Worm (Caenorhabditis elegans): ENCODE data around the gene ubc-18.
A peak's percentile ranks its signal among the peaks of the same experiment; 100 is the strongest.

ubc-18 gene

ce11 chrIII:7084908-7085307 lies 16.5 kb upstream of the ubc-18 start, which contains the start of gene tofu-7:
TSS of gene tofu-7 (minus strand) at chrIII:7085018.
- TF ChIP-seq ceh-63 (GFP tag; optimal IDR thresholded peaks at IDR 0.05) (no peak), nhr-28 (tag; optimal IDR thresholded peaks at IDR 0.05) (no peak), dpl-1 (GFP tag; optimal IDR thresholded peaks at IDR 0.05) (peak in 1 of 3 experiments; percentile 44), efl-1 (optimal IDR thresholded peaks at IDR 0.05) (peak; percentile 10 to 91), efl-1 (GFP tag; optimal IDR thresholded peaks at IDR 0.05 in 1 of 2) (peak in 1 of 2 experiments; percentile 12)

DNA sequence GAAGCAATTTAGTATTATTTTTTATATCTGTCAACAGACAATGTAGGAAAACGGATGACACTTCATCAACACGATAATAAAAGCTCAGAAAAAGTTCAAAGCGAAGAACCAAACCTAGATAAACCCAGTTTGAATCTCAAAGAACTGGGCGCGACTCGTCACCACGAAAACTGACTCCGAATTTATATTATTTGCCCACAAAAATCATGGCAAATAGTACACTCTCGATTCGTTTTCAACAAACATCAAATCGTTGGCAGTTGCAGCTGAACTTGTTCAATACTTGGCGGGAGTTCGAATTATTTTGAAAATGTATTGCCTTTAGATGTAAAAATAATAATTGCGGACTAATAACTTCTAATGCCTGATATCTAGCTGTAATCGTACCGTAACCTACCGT lies 14.7 kb upstream of the ubc-18 start:
- TF ChIP-seq dpl-1 (GFP tag; optimal IDR thresholded peaks at IDR 0.05): peak in 1 of 3 experiments; percentile 19
- TF ChIP-seq efl-1 (optimal IDR thresholded peaks at IDR 0.05): peak in 1 of 2 experiments; percentile 42
- peak; percentile 9 to 93 for TF ChIP-seq efl-1 (GFP tag; optimal IDR thresholded peaks at IDR 0.05 in 1 of 2)
- TF ChIP-seq ceh-90 (tag; optimal IDR thresholded peaks at IDR 0.05): no peak

DNA sequence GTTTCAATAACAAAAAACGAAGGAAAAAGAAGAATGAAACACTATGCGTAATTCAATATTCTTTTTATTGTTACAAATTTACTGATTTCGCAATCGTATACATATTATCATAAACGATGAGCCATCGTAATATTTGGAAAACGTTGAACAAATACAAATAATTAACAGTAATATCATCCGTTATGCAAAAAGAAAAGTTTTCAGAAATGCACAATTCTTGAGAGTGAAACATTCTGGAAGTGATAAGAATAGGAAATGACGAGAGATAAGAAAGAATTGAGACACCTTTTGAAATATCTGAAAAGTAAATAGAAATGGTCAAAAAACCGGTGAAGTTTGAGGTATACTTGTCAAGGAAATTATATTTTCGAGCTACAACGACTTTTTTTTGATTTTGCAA lies 13.1 kb upstream of the ubc-18 start:
- TF ChIP-seq elt-2 (tag; optimal IDR thresholded peaks at IDR 0.05): peak; percentile 41
- TF ChIP-seq lin-35 (GFP tag; optimal IDR thresholded peaks at IDR 0.05): peak in 1 of 2 experiments; percentile 8
- TF ChIP-seq jun-1 (tag; optimal IDR thresholded peaks at IDR 0.05): no peak

DNA sequence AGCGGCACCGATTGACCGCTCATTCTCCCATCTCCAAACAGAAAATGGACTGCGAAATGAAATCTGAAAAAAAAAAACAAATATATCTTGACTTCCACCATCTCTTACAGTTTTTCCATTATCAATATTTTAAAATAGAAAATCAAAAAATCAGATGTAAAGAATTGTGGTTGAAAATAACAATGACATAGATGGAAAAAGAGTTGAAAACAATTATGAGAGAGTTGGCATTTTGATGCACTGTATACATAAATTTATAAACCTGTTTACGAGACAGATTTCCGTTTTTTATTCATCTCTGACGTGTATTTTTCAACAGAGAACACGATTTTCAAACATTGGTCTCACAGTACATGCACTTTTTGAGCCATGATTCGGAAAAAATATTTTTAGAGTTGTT lies 12.3 kb upstream of the ubc-18 start, which contains the start of gene ZK418.7:
Gene ZK418.7 (minus strand): TSS at position 101 of the 400 bp plus-strand sequence.
- TF ChIP-seq swsn-7 (tag; optimal IDR thresholded peaks at IDR 0.05) (no peak), lin-39 (tag; optimal IDR thresholded peaks at IDR 0.05) (no peak), isw-1 (GFP tag; IDR thresholded peaks at IDR 0.05) (no peak), fkh-8 (tag; optimal IDR thresholded peaks at IDR 0.05) (no peak)

DNA sequence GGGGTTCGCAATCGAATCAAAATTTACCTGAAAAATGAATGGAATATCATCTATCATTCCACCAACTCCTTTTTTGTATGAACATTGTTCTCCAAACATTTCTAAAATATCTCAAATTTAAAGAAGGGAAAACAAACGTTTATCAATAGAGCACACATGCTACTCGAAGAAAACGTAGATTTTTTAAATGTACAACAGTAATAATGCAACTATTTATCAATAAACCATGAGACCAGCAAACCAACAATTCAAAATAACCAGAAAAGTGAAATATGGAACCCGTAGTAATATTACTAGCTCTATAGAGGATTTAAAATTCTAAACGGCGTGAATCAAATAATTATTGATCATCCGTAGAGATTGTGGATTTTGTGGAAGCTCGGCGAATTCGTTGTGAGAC lies 10.4 kb upstream of the ubc-18 start, which contains the start of gene ZK418.6:
Gene ZK418.6 (minus strand): TSS at position 101 of the 400 bp plus-strand sequence.
- TF ChIP-seq ceh-8 (GFP tag; optimal IDR thresholded peaks at IDR 0.05) (no peak), unc-130 (tag; optimal IDR thresholded peaks at IDR 0.05) (no peak), unc-86 (tag; optimal IDR thresholded peaks at IDR 0.05) (no peak), unc-98 (GFP tag; IDR thresholded peaks at IDR 0.05) (no peak), lin-14 (GFP tag; optimal IDR thresholded peaks at IDR 0.05) (no peak), lin-15B (tag; optimal IDR thresholded peaks at IDR 0.05) (no peak), lir-3 (tag; optimal IDR thresholded peaks at IDR 0.05; ENCODE audit: poor library complexity) (no peak), elt-2 (tag; optimal IDR thresholded peaks at IDR 0.05) (no peak), sptf-1 (tag; optimal IDR thresholded peaks at IDR 0.05) (no peak), nhr-85 (tag) (no peak), aly-2 (tag; optimal IDR thresholded peaks at IDR 0.05) (no peak), sox-4 (tag; optimal IDR thresholded peaks at IDR 0.05) (no peak), nhr-237 (tag; optimal IDR thresholded peaks at IDR 0.05) (no peak)

- no peak for TF ChIP-seq ceh-63 (GFP tag; optimal IDR thresholded peaks at IDR 0.05)
- TF ChIP-seq lin-35 (GFP tag; optimal IDR thresholded peaks at IDR 0.05): no peak
- no peak for TF ChIP-seq nhr-84 (tag; optimal IDR thresholded peaks at IDR 0.05)
- TF ChIP-seq mef-2 (tag; optimal IDR thresholded peaks at IDR 0.05): no peak
- no peak for TF ChIP-seq ztf-11 (tag; optimal IDR thresholded peaks at IDR 0.05)
- no peak for TF ChIP-seq nhr-28 (tag; optimal IDR thresholded peaks at IDR 0.05)
- no peak for TF ChIP-seq pqm-1 (tag; optimal IDR thresholded peaks at IDR 0.05)
- TF ChIP-seq elt-2 (tag; optimal IDR thresholded peaks at IDR 0.05): no peak
Observed at ce11 chrIII:7076386-7076785, 8.0 kb upstream of the ubc-18 start, which contains the start of gene ZK418.13. TSS of gene ZK418.13 (minus strand) at chrIII:7076486.

- TF ChIP-seq nhr-47 (tag; optimal IDR thresholded peaks at IDR 0.05): peak; percentile 75
- no peak for TF ChIP-seq sptf-1 (tag; optimal IDR thresholded peaks at IDR 0.05)
- no peak for TF ChIP-seq mab-9 (GFP tag; IDR thresholded peaks at IDR 0.05)
- peak; percentile 58 for TF ChIP-seq nhr-85 (tag)
- no peak for TF ChIP-seq fkh-4 (tag; optimal IDR thresholded peaks at IDR 0.05; ENCODE audit: borderline replicate concordance)
- peak; percentile 79 for TF ChIP-seq C16A3.4 (tag; optimal IDR thresholded peaks at IDR 0.05)
- TF ChIP-seq tbx-2 (tag; optimal IDR thresholded peaks at IDR 0.05): peak; percentile 37
- TF ChIP-seq lin-13 (GFP tag; optimal IDR thresholded peaks at IDR 0.05): peak; percentile 6
- TF ChIP-seq fkh-8 (tag; optimal IDR thresholded peaks at IDR 0.05): no peak
- no peak for TF ChIP-seq nhr-11 (tag; optimal IDR thresholded peaks at IDR 0.05)
- TF ChIP-seq dpl-1 (GFP tag; optimal IDR thresholded peaks at IDR 0.05): peak; percentile 92 to 97 (median 96)
- TF ChIP-seq mep-1 (tag; optimal IDR thresholded peaks at IDR 0.05): peak; percentile 42
- peak; percentile 73 to 82 for TF ChIP-seq lsy-2 (tag; optimal IDR thresholded peaks at IDR 0.05)
- TF ChIP-seq ets-5 (GFP tag; IDR thresholded peaks at IDR 0.05): no peak
- TF ChIP-seq isw-1 (GFP tag; IDR thresholded peaks at IDR 0.05): no peak; the same call in 1 of the 2 replicates
- TF ChIP-seq lin-35 (GFP tag; optimal IDR thresholded peaks at IDR 0.05): peak; percentile 97 to 99
- peak; percentile 27 for TF ChIP-seq lin-15B (tag; optimal IDR thresholded peaks at IDR 0.05)
- TF ChIP-seq tlp-1 (tag; optimal IDR thresholded peaks at IDR 0.05): no peak
Observed at ce11 chrIII:7073801-7074386, 5.5 kb upstream of the ubc-18 start, which contains the start of gene ZK418.5. TSS of gene ZK418.5 (minus strand) at chrIII:7073851.
